Worm (Caenorhabditis elegans) whole organism, L4 larva: ENCODE data around the gene syd-9.

Experiments used
- F10B5.3 ChIP-seq: sonication (generic microtip); optimal IDR thresholded peaks from 2 replicates; lab custom pipeline; 2016; ENCODE audit warnings: mild to moderate bottlenecking, missing genetic modification characterization, missing compliant biosample characterization
- F37D6.2 ChIP-seq: sonication (generic microtip); optimal IDR thresholded peaks from 2 replicates; lab custom pipeline; 2016; ENCODE audit warnings: mild to moderate bottlenecking, missing genetic modification characterization, missing compliant biosample characterization
- Y105C5A.15 ChIP-seq: fragments of 200-800 bp; sonication (Bioruptor generic); IDR thresholded peaks from 2 replicates; pipeline ENCODE4 v1.3.6; 2022; ENCODE audit warnings: missing genetic modification characterization, missing compliant biosample characterization
- Y5F2A.4 ChIP-seq: fragments of 200-800 bp; sonication (Bioruptor generic); optimal IDR thresholded peaks from 2 replicates; lab custom pipeline; 2018; ENCODE audit warnings: mild to moderate bottlenecking, missing genetic modification characterization, missing compliant biosample characterization
- attf-4 ChIP-seq: sonication (generic microtip); optimal IDR thresholded peaks from 3 replicates; lab custom pipeline; 2017; ENCODE audit warnings: missing biosample characterization, missing genetic modification characterization
- ceh-82 ChIP-seq: sonication (generic microtip); optimal IDR thresholded peaks from 2 replicates; lab custom pipeline; 2017; ENCODE audit warnings: missing biosample characterization, missing genetic modification characterization
- daf-8 ChIP-seq: fragments of 200-800 bp; sonication (Bioruptor generic); IDR thresholded peaks from 2 replicates; pipeline ENCODE4 v1.3.6; 2022; ENCODE audit warnings: missing genetic modification characterization, missing compliant biosample characterization
- dpl-1 ChIP-seq: fragments of 150-350 bp; optimal IDR thresholded peaks from 2 replicates; lab custom pipeline; 2014; ENCODE audit warnings: missing biosample characterization, missing genetic modification reagents, missing genetic modification characterization
- dve-1 ChIP-seq: sonication (generic microtip); optimal IDR thresholded peaks from 2 replicates; lab custom pipeline; 2017; ENCODE audit warnings: antibody characterized with exemption, mild to moderate bottlenecking, missing genetic modification characterization, missing compliant biosample characterization; ENCODE audit not compliant: insufficient read depth
- egl-27 ChIP-seq: sonication (generic microtip); optimal IDR thresholded peaks from 3 replicates; lab custom pipeline; 2017; ENCODE audit warnings: missing biosample characterization, missing genetic modification reagents, missing genetic modification characterization
- egl-43 ChIP-seq: fragments of 200-800 bp; sonication (Bioruptor generic); IDR thresholded peaks from 2 replicates; pipeline ENCODE4 v1.3.6; 2022; ENCODE audit warnings: missing genetic modification reagents, missing genetic modification characterization, missing compliant biosample characterization
- fkh-10 ChIP-seq: fragments of 150-350 bp; optimal IDR thresholded peaks from 2 replicates; lab custom pipeline; 2014; ENCODE audit warnings: missing biosample characterization, missing genetic modification reagents, missing genetic modification characterization
- fos-1 ChIP-seq: fragments of 150-350 bp; optimal IDR thresholded peaks from 2 replicates; lab custom pipeline; 2014; ENCODE audit warnings: missing biosample characterization, missing genetic modification characterization
- hlh-11 ChIP-seq: fragments of 200-800 bp; sonication (Bioruptor generic); optimal IDR thresholded peaks from 2 replicates; lab custom pipeline; 2018; ENCODE audit warnings: mild to moderate bottlenecking, missing genetic modification characterization, missing compliant biosample characterization
- hlh-30 ChIP-seq: sonication (generic microtip); optimal IDR thresholded peaks from 2 replicates; lab custom pipeline; 2017; ENCODE audit warnings: antibody characterized with exemption, mild to moderate bottlenecking, missing genetic modification characterization, missing compliant biosample characterization; ENCODE audit not compliant: insufficient read depth
- lim-7 ChIP-seq: fragments of 200-800 bp; sonication (Bioruptor generic); IDR thresholded peaks from 2 replicates; pipeline ENCODE4 v1.3.6; 2022; ENCODE audit warnings: missing genetic modification characterization, missing compliant biosample characterization
- lin-1 ChIP-seq: fragments of 200-800 bp; sonication (Bioruptor generic); IDR thresholded peaks from 2 replicates; pipeline ENCODE4 v1.3.6; 2022; ENCODE audit warnings: missing genetic modification reagents, missing genetic modification characterization, missing compliant biosample characterization
- lir-3 ChIP-seq: sonication (generic microtip); optimal IDR thresholded peaks from 2 replicates; lab custom pipeline; 2016; ENCODE audit warnings: mild to moderate bottlenecking, missing genetic modification characterization, missing compliant biosample characterization
- lsy-2 ChIP-seq, 2 experiments: fragments of 150-350 bp in 1 of 2; sonication (generic microtip) in 1 of 2; optimal IDR thresholded peaks; 2 replicates each; lab custom pipeline; 2014 to 2017; ENCODE audit warnings: missing biosample characterization in 2 of 2, missing genetic modification characterization in 2 of 2
- madf-5 ChIP-seq, 2 experiments: fragments of 200-800 bp; sonication (Bioruptor generic); IDR thresholded peaks; 2 replicates each; pipeline ENCODE4 v1.3.6; 2022; ENCODE audit warnings: missing compliant biosample characterization in 2 of 2, missing genetic modification characterization in 2 of 2
- mep-1 ChIP-seq: fragments of 150-350 bp; sonication (generic microtip); optimal IDR thresholded peaks from 3 replicates; lab custom pipeline; 2014; ENCODE audit warnings: missing biosample characterization, missing genetic modification characterization
- mxl-3 ChIP-seq: fragments of 200-800 bp; sonication (Bioruptor generic); optimal IDR thresholded peaks from 2 replicates; lab custom pipeline; 2018; ENCODE audit warnings: mild to moderate bottlenecking, missing genetic modification characterization, missing compliant biosample characterization
- nhr-237 ChIP-seq: sonication (generic microtip); optimal IDR thresholded peaks from 2 replicates; lab custom pipeline; 2017; ENCODE audit warnings: missing biosample characterization, missing genetic modification characterization
- nhr-28 ChIP-seq: fragments of 150-350 bp; optimal IDR thresholded peaks from 2 replicates; lab custom pipeline; 2014; ENCODE audit warnings: missing biosample characterization, missing genetic modification characterization
- nhr-42 ChIP-seq: fragments of 200-800 bp; sonication (Bioruptor generic); IDR thresholded peaks from 2 replicates; pipeline ENCODE4 v1.3.6; 2022; ENCODE audit warnings: missing genetic modification characterization, missing compliant biosample characterization
- nhr-77 ChIP-seq: fragments of 150-350 bp; optimal IDR thresholded peaks from 2 replicates; lab custom pipeline; 2014; ENCODE audit warnings: missing biosample characterization, missing genetic modification characterization
- pha-4 ChIP-seq, 2 experiments: fragments of 150-350 bp in 1 of 2; fragments of 200-800 bp in 1 of 2; sonication (Bioruptor generic) in 1 of 2; IDR thresholded peaks in 1 of 2; optimal IDR thresholded peaks in 1 of 2; 2 replicates each; pipeline versions ENCODE4 v1.3.6 to Lab custom; 2014 to 2022; ENCODE audit warnings: missing genetic modification characterization in 2 of 2, missing genetic modification reagents in 2 of 2, missing biosample characterization in 1 of 2, missing compliant biosample characterization in 1 of 2
- set-16 ChIP-seq: fragments of 200-800 bp; sonication (Bioruptor generic); IDR thresholded peaks from 2 replicates; pipeline ENCODE4 v1.3.6; 2022; ENCODE audit warnings: missing genetic modification reagents, missing genetic modification characterization, missing compliant biosample characterization
- spr-3 ChIP-seq: fragments of 200-800 bp; sonication (Bioruptor generic); optimal IDR thresholded peaks from 2 replicates; lab custom pipeline; 2018; ENCODE audit warnings: mild to moderate bottlenecking, missing genetic modification characterization, missing compliant biosample characterization
- zip-2 ChIP-seq: fragments of 150-350 bp; optimal IDR thresholded peaks from 2 replicates; lab custom pipeline; 2014; ENCODE audit warnings: missing biosample characterization, missing genetic modification characterization
- ztf-11 ChIP-seq: fragments of 150-350 bp; optimal IDR thresholded peaks from 2 replicates; lab custom pipeline; 2014; ENCODE audit warnings: missing biosample characterization, missing genetic modification characterization

Gene syd-9

ce11 chrX:7264591-7265306 is 46.9 kb downstream of the syd-9 start (continued):
- TF ChIP-seq lsy-2 (tag; optimal IDR thresholded peaks at IDR 0.05; lab: Kevin White, UChicago) (peak; percentile 77 to 79), nhr-28 (tag; lab: Kevin White, UChicago) (peak; percentile 91), hlh-30 (tag; lab: Kevin White, UChicago) (peak; percentile 81), spr-3 (peak; percentile 41), Y5F2A.4 (no peak), hlh-11 (peak; percentile 95)

DNA sequence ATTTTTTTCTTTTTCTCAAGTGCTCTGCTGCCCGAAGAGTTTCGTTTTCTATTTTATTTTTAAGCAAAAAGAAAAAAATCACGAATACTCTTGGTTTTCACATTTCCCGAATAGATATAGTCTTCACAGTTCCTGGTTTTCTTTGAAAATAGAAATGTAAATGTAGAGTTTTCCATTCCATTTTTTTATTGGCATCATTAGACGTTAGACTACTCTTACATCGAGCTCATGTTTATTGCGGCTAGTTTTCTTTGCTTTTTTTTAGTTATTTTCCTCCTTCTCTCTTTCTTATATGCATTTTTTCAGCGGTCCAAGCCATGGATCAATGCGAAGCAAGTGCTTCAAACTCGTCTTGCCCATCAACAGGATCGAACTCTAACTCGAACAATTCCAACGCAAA is 47.5 kb downstream of the syd-9 start, which contains the start of gene F46H5.2:
Gene F46H5.2 (plus strand): TSS at position 301 of the 400 bp plus-strand sequence.
- no peak for TF ChIP-seq zip-2 (tag; lab: Kevin White, UChicago)
- TF ChIP-seq daf-8 (GFP tag; lab: Robert Waterston, UW): no peak
- no peak for TF ChIP-seq F37D6.2
- TF ChIP-seq madf-5 (GFP tag; IDR thresholded peaks at IDR 0.05; lab: Robert Waterston, UW): no peak
- no peak for TF ChIP-seq fkh-10 (GFP tag; lab: Kevin White, UChicago)
- TF ChIP-seq lim-7: no peak
- TF ChIP-seq Y5F2A.4: no peak
- TF ChIP-seq attf-4 (tag; lab: Kevin White, UChicago): no peak
- no peak for TF ChIP-seq dve-1
- no peak for TF ChIP-seq ztf-11
- no peak for TF ChIP-seq Y105C5A.15 (GFP tag; lab: Robert Waterston, UW)
- no peak for TF ChIP-seq nhr-42 (GFP tag; lab: Robert Waterston, UW)
- no peak for TF ChIP-seq egl-43 (GFP tag; lab: Robert Waterston, UW)
- no peak for TF ChIP-seq lir-3 (tag; lab: Kevin White, UChicago)
- TF ChIP-seq F10B5.3 (tag; lab: Kevin White, UChicago): no peak
- no peak for TF ChIP-seq mep-1 (tag; lab: Kevin White, UChicago)
- no peak for TF ChIP-seq fos-1 (tag; lab: Kevin White, UChicago)
- no peak for TF ChIP-seq pha-4 (GFP tag; IDR thresholded peaks at IDR 0.05; lab: Robert Waterston, UW)
- no peak for TF ChIP-seq pha-4 (tag; optimal IDR thresholded peaks at IDR 0.05; lab: Kevin White, UChicago)

DNA sequence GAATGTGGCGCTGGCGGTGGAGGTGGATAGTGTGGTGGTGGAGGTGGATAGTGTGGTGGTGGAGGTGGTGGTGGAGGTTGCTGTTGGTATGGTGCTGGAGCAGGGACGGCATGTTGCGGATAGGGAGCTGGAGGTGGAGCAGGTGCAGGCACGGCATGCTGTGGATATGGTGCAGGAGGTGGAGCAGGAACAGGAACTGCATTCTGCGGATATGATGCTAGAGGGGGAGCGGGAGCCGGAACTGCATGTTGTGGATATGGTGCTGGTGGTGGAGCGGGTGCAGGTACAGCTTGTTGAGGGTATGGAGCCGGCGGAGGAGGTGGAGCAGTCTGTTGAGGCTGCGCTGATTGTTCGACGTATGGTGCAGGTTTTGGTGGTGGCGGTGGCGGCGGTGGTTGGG is 51.1 kb downstream of the syd-9 start:
- TF ChIP-seq set-16 (GFP tag; lab: Robert Waterston, UW) (peak; percentile 92), nhr-77 (tag; lab: Kevin White, UChicago) (no peak)

DNA sequence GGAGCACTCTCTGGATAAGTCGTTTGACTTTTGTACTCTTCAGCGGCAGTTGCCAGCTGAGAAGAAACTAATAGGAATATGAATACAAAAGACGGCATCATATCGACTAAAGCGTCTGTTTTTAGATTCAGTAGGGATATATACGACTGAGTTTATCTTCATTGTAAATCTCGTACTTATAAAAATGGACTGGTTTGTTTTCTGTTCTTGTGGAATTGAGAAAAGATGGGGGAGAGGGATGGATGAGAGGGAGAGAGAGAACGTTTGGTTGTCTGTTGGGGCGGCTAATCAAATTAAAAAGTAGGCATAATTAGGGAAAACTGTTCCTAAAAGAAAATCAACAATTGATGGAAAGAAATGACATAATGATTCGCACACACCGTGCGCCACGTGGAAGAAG is 51.5 kb downstream of the syd-9 start, which contains the start of gene grd-7:
Gene grd-7 (minus strand): TSS at position 101 of the 400 bp plus-strand sequence.
- 0 out of 2 replicates have a peak, but pooled peaks have one; percentile 38 for TF ChIP-seq set-16 (GFP tag; lab: Robert Waterston, UW)
- TF ChIP-seq egl-27: no peak

- TF ChIP-seq lir-3 (tag; lab: Kevin White, UChicago): no peak
- no peak for TF ChIP-seq ceh-82
- TF ChIP-seq dpl-1 (GFP tag; lab: Kevin White, UChicago): no peak
- TF ChIP-seq mxl-3: no peak
- TF ChIP-seq fkh-10 (GFP tag; lab: Kevin White, UChicago): no peak
- TF ChIP-seq lin-1 (GFP tag; lab: Robert Waterston, UW): no peak
- no peak for TF ChIP-seq F10B5.3 (tag; lab: Kevin White, UChicago)
- TF ChIP-seq nhr-237 (tag; lab: Kevin White, UChicago): no peak
These were observed 54.1 kb downstream of the syd-9 start, which contains the start of gene F46H5.11 for ce11 chrX:7271968-7272367. Gene F46H5.11 (minus strand): TSS chrX:7272068.
